Fruit fly (Drosophila melanogaster) whole organism, embryonic: Measurements from ENCODE around the gene sau.
A peak's percentile ranks its signal among the peaks of the same experiment; 100 is the strongest.

ENCODE experiments used
- ATbp ChIP-seq: fragments of 200-800 bp; sonication (Bioruptor generic); optimal IDR thresholded peaks from 2 replicates; lab custom pipeline; 2017; ENCODE audit warnings: missing biosample characterization, mild to moderate bottlenecking, missing genetic modification characterization, missing genetic modification reagents
- Ada2b ChIP-seq: fragments of 200-800 bp; sonication (Bioruptor generic); IDR thresholded peaks from 2 replicates; pipeline ENCODE4 v1.3.6; 2022; ENCODE audit warnings: missing biosample characterization, missing genetic modification characterization
- Bdp1 ChIP-seq: fragments of 200-800 bp; sonication (Bioruptor generic); optimal IDR thresholded peaks from 3 replicates; lab custom pipeline; 2016; ENCODE audit warnings: missing biosample characterization, missing genetic modification characterization
- Bgb ChIP-seq: fragments of 200-800 bp; sonication (Bioruptor generic); IDR thresholded peaks from 2 replicates; pipeline ENCODE4 v1.3.6; 2022; ENCODE audit warnings: missing biosample characterization, missing genetic modification characterization; ENCODE audit not compliant: partially characterized antibody
- CG10462 ChIP-seq: fragments of 200-800 bp; sonication (Bioruptor generic); optimal IDR thresholded peaks from 2 replicates; lab custom pipeline; 2016; ENCODE audit warnings: missing biosample characterization, missing genetic modification characterization
- CG11504 ChIP-seq: fragments of 200-800 bp; sonication (Bioruptor generic); optimal IDR thresholded peaks from 3 replicates; lab custom pipeline; 2019; ENCODE audit warnings: missing biosample characterization, mild to moderate bottlenecking, missing genetic modification characterization, moderate library complexity
- CG11695 ChIP-seq: fragments of 200-800 bp; sonication (Bioruptor generic); IDR thresholded peaks from 3 replicates; pipeline ENCODE4 v1.3.6; 2022; ENCODE audit warnings: missing biosample characterization, missing genetic modification characterization
- CG14441 ChIP-seq: fragments of 200-800 bp; sonication (Bioruptor generic); IDR thresholded peaks from 2 replicates; pipeline ENCODE4 v1.3.6; 2022; ENCODE audit warnings: missing biosample characterization, missing genetic modification characterization
- CG15269 ChIP-seq: fragments of 200-800 bp; sonication (Bioruptor generic); optimal IDR thresholded peaks from 2 replicates; lab custom pipeline; 2018; ENCODE audit warnings: missing biosample characterization, mild to moderate bottlenecking, missing genetic modification characterization, moderate library complexity
- CG31441 ChIP-seq: fragments of 200-800 bp; sonication (Bioruptor generic); IDR thresholded peaks from 2 replicates; pipeline ENCODE4 v1.3.6; 2022; ENCODE audit warnings: missing biosample characterization, missing genetic modification characterization
- CG32532 ChIP-seq: fragments of 200-800 bp; sonication (Bioruptor generic); IDR thresholded peaks from 2 replicates; pipeline ENCODE4 v1.3.6; 2022; ENCODE audit warnings: missing biosample characterization, missing genetic modification characterization
- CG32772 ChIP-seq: fragments of 200-800 bp; sonication (Bioruptor generic); IDR thresholded peaks from 2 replicates; pipeline ENCODE4 v1.3.6; 2022; ENCODE audit warnings: missing biosample characterization, missing genetic modification characterization
- CG4424 ChIP-seq: fragments of 200-800 bp; sonication (Bioruptor generic); optimal IDR thresholded peaks from 3 replicates; lab custom pipeline; 2016; ENCODE audit warnings: missing biosample characterization, missing genetic modification characterization
- CG4730 ChIP-seq: fragments of 200-800 bp; sonication (Bioruptor generic); IDR thresholded peaks from 2 replicates; pipeline ENCODE4 v1.3.6; 2022; ENCODE audit warnings: missing biosample characterization, missing genetic modification characterization
- CG6654 ChIP-seq: fragments of 200-800 bp; sonication (Bioruptor generic); optimal IDR thresholded peaks from 2 replicates; lab custom pipeline; 2017; ENCODE audit warnings: missing biosample characterization, mild to moderate bottlenecking, missing genetic modification characterization
- CG8290 ChIP-seq, 3 experiments: fragments of 200-800 bp; sonication (Bioruptor generic); optimal IDR thresholded peaks; 2 replicates each; lab custom pipeline; 2016 to 2019; ENCODE audit warnings: missing biosample characterization in 3 of 3, missing genetic modification characterization in 3 of 3, mild to moderate bottlenecking in 2 of 3, moderate library complexity in 1 of 3
- CG8388 ChIP-seq: fragments of 200-800 bp; sonication (Bioruptor generic); optimal IDR thresholded peaks from 2 replicates; lab custom pipeline; 2019; ENCODE audit warnings: missing biosample characterization, mild to moderate bottlenecking, missing genetic modification characterization, moderate library complexity
- CG9876 ChIP-seq: fragments of 200-800 bp; sonication (Bioruptor generic); optimal IDR thresholded peaks from 2 replicates; lab custom pipeline; 2016; ENCODE audit warnings: missing biosample characterization, missing genetic modification characterization
- D ChIP-seq, 2 experiments: fragments of 200-800 bp in 1 of 2; fragments of >200 bp in 1 of 2; sonication (Bioruptor generic) in 1 of 2; optimal IDR thresholded peaks; 2 replicates in 1 of 2; 3 replicates in 1 of 2; lab custom pipeline; 2017; ENCODE audit warnings: mild to moderate bottlenecking in 1 of 2, missing biosample characterization in 1 of 2, missing genetic modification characterization in 1 of 2, missing genetic modification reagents in 1 of 2
- Dll ChIP-seq: fragments of 200-800 bp; sonication (Bioruptor generic); IDR thresholded peaks from 4 replicates; pipeline ENCODE4 v1.3.6; 2022; ENCODE audit warnings: missing biosample characterization, missing genetic modification characterization; ENCODE audit not compliant: partially characterized antibody
- HLHmδ ChIP-seq: fragments of 200-800 bp; sonication (Bioruptor generic); optimal IDR thresholded peaks from 2 replicates; lab custom pipeline; 2018; ENCODE audit warnings: missing biosample characterization, mild to moderate bottlenecking, missing genetic modification characterization, moderate library complexity
- Hand ChIP-seq: fragments of 200-800 bp; sonication (Bioruptor generic); optimal IDR thresholded peaks from 2 replicates; lab custom pipeline; 2017; ENCODE audit warnings: mild to moderate bottlenecking, missing biosample characterization, missing genetic modification reagents, missing genetic modification characterization
- Hey ChIP-seq: fragments of 200-800 bp; sonication (Bioruptor generic); optimal IDR thresholded peaks from 3 replicates; lab custom pipeline; 2018; ENCODE audit warnings: missing biosample characterization, mild to moderate bottlenecking, missing genetic modification characterization
- Hmx ChIP-seq: fragments of 200-800 bp; sonication (Bioruptor generic); optimal IDR thresholded peaks from 2 replicates; lab custom pipeline; 2016; ENCODE audit warnings: missing biosample characterization, missing genetic modification characterization
- Lim3 ChIP-seq: fragments of 200-800 bp; sonication (Bioruptor generic); IDR thresholded peaks from 2 replicates; pipeline ENCODE4 v1.3.6; 2022; ENCODE audit warnings: missing biosample characterization, missing genetic modification characterization
- Mrtf ChIP-seq: fragments of 200-800 bp; sonication (Bioruptor generic); IDR thresholded peaks from 3 replicates; pipeline ENCODE4 v1.3.6; 2022; ENCODE audit warnings: missing biosample characterization, missing genetic modification characterization
- Neu2 ChIP-seq: fragments of 200-800 bp; sonication (Bioruptor generic); optimal IDR thresholded peaks from 3 replicates; lab custom pipeline; 2016; ENCODE audit warnings: missing biosample characterization, missing genetic modification characterization, borderline replicate concordance
- Nf-YA ChIP-seq: fragments of 200-800 bp; sonication (Bioruptor generic); IDR thresholded peaks from 2 replicates; pipeline ENCODE4 v1.3.6; 2022; ENCODE audit warnings: missing biosample characterization, missing genetic modification characterization
- NfI ChIP-seq: fragments of 200-800 bp; sonication (Bioruptor generic); optimal IDR thresholded peaks from 3 replicates; lab custom pipeline; 2018; ENCODE audit warnings: missing biosample characterization, mild to moderate bottlenecking, missing genetic modification characterization, moderate library complexity
- Oaz ChIP-seq: fragments of 200-800 bp; sonication (Bioruptor generic); IDR thresholded peaks from 2 replicates; pipeline ENCODE4 v1.3.6; 2022; ENCODE audit warnings: missing biosample characterization, missing genetic modification characterization
- Pdp1 ChIP-seq, 2 experiments: fragments of 200-800 bp; sonication (Bioruptor generic); optimal IDR thresholded peaks; 3 replicates each; lab custom pipeline; 2016; ENCODE audit warnings: missing biosample characterization in 2 of 2, missing genetic modification characterization in 2 of 2, mild to moderate bottlenecking in 1 of 2, moderate library complexity in 1 of 2
- Sin3A ChIP-seq: fragments of >200 bp; optimal IDR thresholded peaks from 2 replicates; lab custom pipeline; 2018
- Taf1 ChIP-seq: fragments of 200-800 bp; sonication (Bioruptor generic); IDR thresholded peaks from 2 replicates; pipeline ENCODE4 v1.3.6; 2022; ENCODE audit warnings: missing biosample characterization, missing genetic modification characterization
- ato ChIP-seq: fragments of 200-800 bp; sonication (Bioruptor generic); IDR thresholded peaks from 2 replicates; pipeline ENCODE4 v1.3.6; 2022; ENCODE audit warnings: missing biosample characterization, missing genetic modification characterization; ENCODE audit not compliant: partially characterized antibody
- bcd ChIP-seq: fragments of 200-800 bp; sonication (Bioruptor generic); optimal IDR thresholded peaks from 2 replicates; lab custom pipeline; 2017; ENCODE audit warnings: missing biosample characterization, mild to moderate bottlenecking, missing genetic modification characterization
- chn ChIP-seq: fragments of 200-800 bp; sonication (Bioruptor generic); optimal IDR thresholded peaks from 2 replicates; lab custom pipeline; 2016; ENCODE audit warnings: missing biosample characterization, missing genetic modification characterization
- corto ChIP-seq: fragments of 200-800 bp; sonication (Bioruptor generic); optimal IDR thresholded peaks from 2 replicates; lab custom pipeline; 2016; ENCODE audit warnings: missing biosample characterization, mild to moderate bottlenecking, missing genetic modification characterization, moderate library complexity
- crp ChIP-seq, 2 experiments: fragments of 200-800 bp; sonication (Bioruptor generic); optimal IDR thresholded peaks; 2 replicates in 1 of 2; 3 replicates in 1 of 2; lab custom pipeline; 2017; ENCODE audit warnings: missing biosample characterization in 2 of 2, missing genetic modification characterization in 2 of 2, mild to moderate bottlenecking in 1 of 2, moderate library complexity in 1 of 2
- fd102C ChIP-seq: fragments of 200-800 bp; sonication (Bioruptor generic); optimal IDR thresholded peaks from 2 replicates; lab custom pipeline; 2018; ENCODE audit warnings: missing biosample characterization, mild to moderate bottlenecking, missing genetic modification characterization, moderate library complexity
- fd3F ChIP-seq: fragments of 200-800 bp; sonication (Bioruptor generic); optimal IDR thresholded peaks from 2 replicates; lab custom pipeline; 2018; ENCODE audit warnings: missing biosample characterization, mild to moderate bottlenecking, missing genetic modification characterization, moderate library complexity
- ham ChIP-seq: fragments of 200-800 bp; sonication (Bioruptor generic); IDR thresholded peaks from 2 replicates; pipeline ENCODE4 v1.3.6; 2022; ENCODE audit warnings: missing biosample characterization, missing genetic modification characterization
- inv ChIP-seq: fragments of 200-800 bp; sonication (Bioruptor generic); IDR thresholded peaks from 2 replicates; pipeline ENCODE4 v1.3.6; 2022; ENCODE audit warnings: missing biosample characterization, missing genetic modification characterization; ENCODE audit not compliant: partially characterized antibody
- maf-S ChIP-seq: fragments of 200-800 bp; sonication (Bioruptor generic); optimal IDR thresholded peaks from 2 replicates; lab custom pipeline; 2016; ENCODE audit warnings: missing biosample characterization, missing genetic modification characterization
- oc ChIP-seq: fragments of 200-800 bp; sonication (Bioruptor generic); optimal IDR thresholded peaks from 2 replicates; lab custom pipeline; 2018; ENCODE audit warnings: missing biosample characterization, mild to moderate bottlenecking, missing genetic modification characterization, moderate library complexity
- pzg ChIP-seq: fragments of 200-800 bp; sonication (Bioruptor generic); optimal IDR thresholded peaks from 3 replicates; lab custom pipeline; 2018; ENCODE audit warnings: missing biosample characterization, mild to moderate bottlenecking, missing genetic modification characterization, moderate library complexity
- slou ChIP-seq: fragments of 200-800 bp; sonication (Bioruptor generic); optimal IDR thresholded peaks from 3 replicates; lab custom pipeline; 2016; ENCODE audit warnings: missing biosample characterization, missing genetic modification characterization
- tio ChIP-seq: fragments of 200-800 bp; sonication (Bioruptor generic); optimal IDR thresholded peaks from 2 replicates; lab custom pipeline; 2017; ENCODE audit warnings: missing biosample characterization, missing genetic modification characterization, inconsistent platforms
- trh ChIP-seq: fragments of 200-800 bp; sonication (Bioruptor generic); optimal IDR thresholded peaks from 2 replicates; lab custom pipeline; 2016; ENCODE audit warnings: missing biosample characterization, missing genetic modification characterization
- wor ChIP-seq: fragments of 200-800 bp; sonication (Bioruptor generic); IDR thresholded peaks from 2 replicates; pipeline ENCODE4 v1.3.6; 2022; ENCODE audit warnings: missing biosample characterization, missing genetic modification characterization
- zfh1 ChIP-seq: fragments of 200-800 bp; sonication (Bioruptor generic); IDR thresholded peaks from 3 replicates; pipeline ENCODE4 v1.3.6; 2022; ENCODE audit warnings: missing biosample characterization, missing genetic modification characterization

Gene sau

DNA sequence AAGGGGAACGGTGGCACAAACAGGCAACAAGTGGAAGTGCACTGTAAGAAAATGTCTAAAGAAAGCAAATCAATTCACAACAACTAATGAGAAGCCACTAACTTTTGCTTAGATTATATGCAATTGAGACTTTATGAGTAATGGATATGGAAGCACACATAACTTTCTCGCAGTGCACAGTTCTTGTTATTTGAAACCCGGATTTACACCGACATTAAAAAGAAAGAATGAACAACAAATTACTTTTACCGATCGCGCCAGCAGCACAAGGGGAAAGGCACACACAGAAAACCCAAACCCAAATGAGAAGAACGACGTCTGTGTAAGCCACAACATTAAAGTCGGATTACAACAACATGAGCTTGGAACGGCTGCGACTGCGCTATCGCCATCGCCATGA, 37.0 kb upstream of the sau start (continued):
- TF ChIP-seq CG31441 (peak; percentile 67), CG8290 (GFP tag; optimal IDR thresholded peaks at IDR 0.05; lab: Kevin White, UChicago) (peak; percentile 67), CG8290 (tag; optimal IDR thresholded peaks at IDR 0.05; lab: Kevin White, UChicago) (no peak), Pdp1 (GFP tag; optimal IDR thresholded peaks at IDR 0.05; lab: Kevin White, UChicago) (peak; percentile 69 to 72), Oaz (GFP tag; lab: Robert Waterston, UW) (no peak), Mrtf (no peak), tio (no peak), NfI (peak; percentile 27), Hmx (GFP tag; lab: Kevin White, UChicago) (no peak), corto (GFP tag; lab: Kevin White, UChicago) (no peak), inv (GFP tag; lab: Robert Waterston, UW) (no peak), CG11695 (GFP tag; lab: Robert Waterston, UW) (0 out of 3 replicates have a peak, but pooled peaks have one; percentile 45), ato (GFP tag; lab: Robert Waterston, UW) (no peak), CG8388 (GFP tag; lab: Kevin White, UChicago) (peak; percentile 80), CG32532 (no peak), Dll (GFP tag; lab: Robert Waterston, UW) (no peak), CG6654 (GFP tag; lab: Kevin White, UChicago) (peak; percentile 28), Sin3A (lab: Kevin White, UChicago) (no peak), Ada2b (GFP tag; lab: Robert Waterston, UW) (peak; percentile 14; the same call in 1 of the 2 replicates), CG9876 (peak; percentile 54), zfh1 (peak; percentile 91), wor (GFP tag; lab: Robert Waterston, UW) (no peak), Taf1 (GFP tag; lab: Robert Waterston, UW) (no peak), Nf-YA (GFP tag; lab: Robert Waterston, UW) (0 out of 2 replicates have a peak, but pooled peaks have one; percentile 58), trh (GFP tag; lab: Kevin White, UChicago) (no peak), CG14441 (GFP tag; lab: Robert Waterston, UW) (0 out of 2 replicates have a peak, but pooled peaks have one; percentile 7), HLHmδ (GFP tag; lab: Kevin White, UChicago) (no peak), CG32772 (GFP tag; lab: Robert Waterston, UW) (peak; percentile 61; the same call in 1 of the 2 replicates), CG15269 (tag; lab: Kevin White, UChicago) (no peak), slou (GFP tag; lab: Kevin White, UChicago) (no peak), Hey (no peak), CG11504 (peak; percentile 56), CG4424 (GFP tag; lab: Kevin White, UChicago) (peak; percentile 79), D (optimal IDR thresholded peaks at IDR 0.05; lab: Kevin White, UChicago) (no peak), D (GFP tag; optimal IDR thresholded peaks at IDR 0.05; lab: Kevin White, UChicago) (peak; percentile 87), oc (tag; lab: Kevin White, UChicago) (peak; percentile 59), ham (GFP tag; lab: Robert Waterston, UW) (no peak), bcd (peak; percentile 46), CG10462 (GFP tag; lab: Kevin White, UChicago) (peak; percentile 25), Bdp1 (peak; percentile 49), Bgb (GFP tag; lab: Robert Waterston, UW) (no peak), Hand (GFP tag; lab: Kevin White, UChicago) (no peak), crp (GFP tag; optimal IDR thresholded peaks at IDR 0.05; lab: Kevin White, UChicago) (no peak), CG4730 (0 out of 2 replicates have a peak, but pooled peaks have one; percentile 21), pzg (GFP tag; lab: Kevin White, UChicago) (no peak), ATbp (GFP tag; lab: Kevin White, UChicago) (peak; percentile 62), fd3F (GFP tag; lab: Kevin White, UChicago) (no peak), maf-S (GFP tag; lab: Kevin White, UChicago) (no peak), Lim3 (GFP tag; lab: Robert Waterston, UW) (no peak), fd102C (GFP tag; lab: Kevin White, UChicago) (no peak), chn (GFP tag; lab: Kevin White, UChicago) (peak; percentile 79), Neu2 (GFP tag; lab: Kevin White, UChicago) (no peak)
